Worm (Caenorhabditis elegans) whole organism, L4 larva: ENCODE results near the gene C26E6.12.
A peak's percentile ranks its signal among the peaks of the same experiment; 100 is the strongest.

Experiments
- F10B5.3 ChIP-seq: sonication (generic microtip); optimal IDR thresholded peaks from 2 replicates; lab custom pipeline; 2016; ENCODE audit warnings: mild to moderate bottlenecking, missing genetic modification characterization, missing compliant biosample characterization
- F37D6.2 ChIP-seq: sonication (generic microtip); optimal IDR thresholded peaks from 2 replicates; lab custom pipeline; 2016; ENCODE audit warnings: mild to moderate bottlenecking, missing genetic modification characterization, missing compliant biosample characterization
- T20F7.1 ChIP-seq: fragments of 200-800 bp; sonication (Bioruptor generic); optimal IDR thresholded peaks from 2 replicates; lab custom pipeline; 2018; ENCODE audit warnings: mild to moderate bottlenecking, missing genetic modification characterization, missing compliant biosample characterization
- Y48G9A.11 ChIP-seq: fragments of 200-800 bp; sonication (Bioruptor generic); IDR thresholded peaks from 2 replicates; pipeline ENCODE4 v1.3.6; 2022; ENCODE audit warnings: missing genetic modification reagents, missing genetic modification characterization, missing compliant biosample characterization
- Y5F2A.4 ChIP-seq: fragments of 200-800 bp; sonication (Bioruptor generic); optimal IDR thresholded peaks from 2 replicates; lab custom pipeline; 2018; ENCODE audit warnings: mild to moderate bottlenecking, missing genetic modification characterization, missing compliant biosample characterization
- Y75B8A.6 ChIP-seq: fragments of 200-800 bp; sonication (Bioruptor generic); IDR thresholded peaks from 2 replicates; pipeline ENCODE4 v1.3.6; 2022; ENCODE audit warnings: missing genetic modification reagents, missing genetic modification characterization, missing compliant biosample characterization
- aly-2 ChIP-seq: sonication (generic microtip); optimal IDR thresholded peaks from 2 replicates; lab custom pipeline; 2018; ENCODE audit warnings: missing biosample characterization, missing genetic modification characterization
- ama-1 ChIP-seq: fragments of 150-350 bp; optimal IDR thresholded peaks from 2 replicates; lab custom pipeline; 2014; ENCODE audit warnings: inconsistent platforms, mixed read lengths
- ceh-20 ChIP-seq: fragments of 200-800 bp; sonication (Bioruptor generic); IDR thresholded peaks from 2 replicates; pipeline ENCODE4 v1.3.6; 2022; ENCODE audit warnings: missing genetic modification reagents, missing genetic modification characterization, missing compliant biosample characterization
- ceh-62 ChIP-seq: sonication (generic microtip); optimal IDR thresholded peaks from 2 replicates; lab custom pipeline; 2017; ENCODE audit warnings: missing biosample characterization, missing genetic modification characterization
- ceh-82 ChIP-seq: sonication (generic microtip); optimal IDR thresholded peaks from 2 replicates; lab custom pipeline; 2017; ENCODE audit warnings: missing biosample characterization, missing genetic modification characterization
- ctbp-1 ChIP-seq: fragments of 200-800 bp; sonication (Bioruptor generic); IDR thresholded peaks from 2 replicates; pipeline ENCODE4 v1.3.6; 2022; ENCODE audit warnings: missing genetic modification reagents, missing genetic modification characterization, missing compliant biosample characterization
- daf-16 ChIP-seq, 3 experiments: sonication (generic microtip); optimal IDR thresholded peaks; 2 replicates each; lab custom pipeline; 2016 to 2017; ENCODE audit warnings: missing genetic modification characterization in 3 of 3, missing genetic modification reagents in 3 of 3, mild to moderate bottlenecking in 2 of 3, missing compliant biosample characterization in 2 of 3, missing biosample characterization in 1 of 3, moderate library complexity in 1 of 3
- daf-19 ChIP-seq: fragments of 200-800 bp; sonication (Bioruptor generic); conservative IDR thresholded peaks from 2 replicates; pipeline ENCODE4 v1.3.6; 2022; ENCODE audit warnings: missing genetic modification characterization, missing compliant biosample characterization
- dmd-6 ChIP-seq: fragments of 200-800 bp; sonication (Bioruptor generic); IDR thresholded peaks from 2 replicates; pipeline ENCODE4 v1.3.6; 2022; ENCODE audit warnings: missing genetic modification reagents, missing genetic modification characterization, missing compliant biosample characterization
- dmd-8 ChIP-seq: fragments of 200-800 bp; sonication (Bioruptor generic); IDR thresholded peaks from 2 replicates; pipeline ENCODE4 v1.3.6; 2022; ENCODE audit warnings: missing genetic modification characterization, missing compliant biosample characterization
- dmd-9 ChIP-seq: fragments of 200-800 bp; sonication (Bioruptor generic); IDR thresholded peaks from 2 replicates; pipeline ENCODE4 v1.3.6; 2022; ENCODE audit warnings: missing genetic modification reagents, missing genetic modification characterization, missing compliant biosample characterization
- duxl-1 ChIP-seq: sonication (generic microtip); optimal IDR thresholded peaks from 2 replicates; lab custom pipeline; 2016; ENCODE audit warnings: mild to moderate bottlenecking, missing genetic modification characterization, moderate library complexity, missing compliant biosample characterization; ENCODE audit not compliant: poor library complexity
- egl-27 ChIP-seq: sonication (generic microtip); optimal IDR thresholded peaks from 3 replicates; lab custom pipeline; 2017; ENCODE audit warnings: missing biosample characterization, missing genetic modification reagents, missing genetic modification characterization
- egl-43 ChIP-seq: fragments of 200-800 bp; sonication (Bioruptor generic); IDR thresholded peaks from 2 replicates; pipeline ENCODE4 v1.3.6; 2022; ENCODE audit warnings: missing genetic modification reagents, missing genetic modification characterization, missing compliant biosample characterization
- hif-1 ChIP-seq, 2 experiments: sonication (generic microtip); optimal IDR thresholded peaks; 2 replicates each; lab custom pipeline; 2016 to 2017; ENCODE audit warnings: missing compliant biosample characterization in 2 of 2, missing genetic modification characterization in 2 of 2, missing genetic modification reagents in 2 of 2, missing genotype in 2 of 2, mild to moderate bottlenecking in 1 of 2
- hmg-1.1 ChIP-seq: fragments of 200-800 bp; sonication (Bioruptor generic); IDR thresholded peaks from 2 replicates; pipeline ENCODE4 v1.3.6; 2022; ENCODE audit warnings: missing genetic modification reagents, missing genetic modification characterization, missing compliant biosample characterization
- lin-15B ChIP-seq: fragments of 150-350 bp; sonication (generic microtip); optimal IDR thresholded peaks from 3 replicates; lab custom pipeline; 2014; ENCODE audit warnings: missing biosample characterization, missing genetic modification characterization
- lin-29 ChIP-seq: fragments of 200-800 bp; sonication (Bioruptor generic); IDR thresholded peaks from 2 replicates; pipeline ENCODE4 v1.3.6; 2022; ENCODE audit warnings: missing genetic modification reagents, missing genetic modification characterization, missing compliant biosample characterization
- lin-38 ChIP-seq: fragments of 200-800 bp; sonication (Bioruptor generic); IDR thresholded peaks from 2 replicates; pipeline ENCODE4 v1.3.6; 2022; ENCODE audit warnings: missing genetic modification reagents, missing genetic modification characterization, missing compliant biosample characterization
- lsy-2 ChIP-seq, 2 experiments: fragments of 150-350 bp in 1 of 2; sonication (generic microtip) in 1 of 2; optimal IDR thresholded peaks; 2 replicates each; lab custom pipeline; 2014 to 2017; ENCODE audit warnings: missing biosample characterization in 2 of 2, missing genetic modification characterization in 2 of 2
- madf-5 ChIP-seq, 2 experiments: fragments of 200-800 bp; sonication (Bioruptor generic); IDR thresholded peaks; 2 replicates each; pipeline ENCODE4 v1.3.6; 2022; ENCODE audit warnings: missing compliant biosample characterization in 2 of 2, missing genetic modification characterization in 2 of 2
- mdl-1 ChIP-seq, 2 experiments: fragments of 150-350 bp in 1 of 2; sonication (generic microtip) in 1 of 2; optimal IDR thresholded peaks; 2 replicates each; lab custom pipeline; 2014 to 2017; ENCODE audit warnings: missing biosample characterization in 2 of 2, missing genetic modification characterization in 2 of 2
- mep-1 ChIP-seq: fragments of 150-350 bp; sonication (generic microtip); optimal IDR thresholded peaks from 3 replicates; lab custom pipeline; 2014; ENCODE audit warnings: missing biosample characterization, missing genetic modification characterization
- mes-2 ChIP-seq: sonication (generic microtip); optimal IDR thresholded peaks from 2 replicates; lab custom pipeline; 2016; ENCODE audit warnings: missing genotype, mild to moderate bottlenecking, missing genetic modification characterization, missing compliant biosample characterization; ENCODE audit not compliant: poor library complexity, severe bottlenecking
- mxl-3 ChIP-seq: fragments of 200-800 bp; sonication (Bioruptor generic); optimal IDR thresholded peaks from 2 replicates; lab custom pipeline; 2018; ENCODE audit warnings: mild to moderate bottlenecking, missing genetic modification characterization, missing compliant biosample characterization
- nhr-237 ChIP-seq: sonication (generic microtip); optimal IDR thresholded peaks from 2 replicates; lab custom pipeline; 2017; ENCODE audit warnings: missing biosample characterization, missing genetic modification characterization
- nhr-25 ChIP-seq: sonication (generic microtip); optimal IDR thresholded peaks from 2 replicates; lab custom pipeline; 2017; ENCODE audit warnings: missing genetic modification characterization, mild to moderate bottlenecking, missing compliant biosample characterization, antibody characterized with exemption, moderate library complexity, borderline replicate concordance; ENCODE audit not compliant: insufficient read depth
- nhr-28 ChIP-seq: fragments of 150-350 bp; optimal IDR thresholded peaks from 2 replicates; lab custom pipeline; 2014; ENCODE audit warnings: missing biosample characterization, missing genetic modification characterization
- nhr-42 ChIP-seq: fragments of 200-800 bp; sonication (Bioruptor generic); IDR thresholded peaks from 2 replicates; pipeline ENCODE4 v1.3.6; 2022; ENCODE audit warnings: missing genetic modification characterization, missing compliant biosample characterization
- nhr-48 ChIP-seq: sonication (generic microtip); optimal IDR thresholded peaks from 2 replicates; lab custom pipeline; 2016; ENCODE audit warnings: mild to moderate bottlenecking, missing genetic modification characterization, missing compliant biosample characterization
- nhr-6 ChIP-seq: fragments of 150-350 bp; optimal IDR thresholded peaks from 2 replicates; lab custom pipeline; 2014; ENCODE audit warnings: missing biosample characterization, missing genetic modification characterization
- pha-4 ChIP-seq, 2 experiments: fragments of 150-350 bp in 1 of 2; fragments of 200-800 bp in 1 of 2; sonication (Bioruptor generic) in 1 of 2; IDR thresholded peaks in 1 of 2; optimal IDR thresholded peaks in 1 of 2; 2 replicates each; pipeline versions ENCODE4 v1.3.6 to Lab custom; 2014 to 2022; ENCODE audit warnings: missing genetic modification characterization in 2 of 2, missing genetic modification reagents in 2 of 2, missing biosample characterization in 1 of 2, missing compliant biosample characterization in 1 of 2
- sdz-12 ChIP-seq: fragments of 200-800 bp; sonication (Bioruptor generic); optimal IDR thresholded peaks from 2 replicates; lab custom pipeline; 2018; ENCODE audit warnings: mild to moderate bottlenecking, missing genetic modification characterization, missing compliant biosample characterization
- snpc-1.2 ChIP-seq: fragments of 200-800 bp; sonication (Bioruptor generic); IDR thresholded peaks from 2 replicates; pipeline ENCODE4 v1.3.6; 2022; ENCODE audit warnings: missing genetic modification reagents, missing genetic modification characterization, missing compliant biosample characterization
- snpc-4 ChIP-seq: fragments of 150-350 bp; optimal IDR thresholded peaks from 2 replicates; lab custom pipeline; 2014; ENCODE audit warnings: missing biosample characterization, missing genetic modification characterization
- spr-1 ChIP-seq: sonication (generic microtip); optimal IDR thresholded peaks from 2 replicates; lab custom pipeline; 2016; ENCODE audit warnings: mild to moderate bottlenecking, missing genetic modification characterization, missing compliant biosample characterization
- tra-1 ChIP-seq: fragments of 200-800 bp; sonication (Bioruptor generic); IDR thresholded peaks from 2 replicates; pipeline ENCODE4 v1.3.6; 2022; ENCODE audit warnings: missing genetic modification reagents, missing genetic modification characterization, missing compliant biosample characterization
- unc-62 ChIP-seq, 3 experiments: fragments of 150-350 bp in 1 of 3; sonication (generic microtip); optimal IDR thresholded peaks in 2 of 3; peaks in 1 of 3; 1 replicate in 1 of 3; 2 replicates in 2 of 3; lab custom pipeline; 2014 to 2017; ENCODE audit warnings: missing biosample characterization in 3 of 3, missing genetic modification characterization in 3 of 3, missing genetic modification reagents in 3 of 3, missing genotype in 1 of 3
- zag-1 ChIP-seq: fragments of 150-350 bp; optimal IDR thresholded peaks from 2 replicates; lab custom pipeline; 2014; ENCODE audit warnings: missing biosample characterization, missing genetic modification characterization
- zip-2 ChIP-seq: fragments of 150-350 bp; optimal IDR thresholded peaks from 2 replicates; lab custom pipeline; 2014; ENCODE audit warnings: missing biosample characterization, missing genetic modification characterization

The C26E6.12 gene

ce11 chrIII:4962886-4963285 lies 30.8 kb upstream of the C26E6.12 start, which contains the start of gene C27F2.9 (continued):
- peak; percentile 68 for TF ChIP-seq spr-1 (tag; lab: Kevin White, UChicago)
- TF ChIP-seq pha-4 (GFP tag; IDR thresholded peaks at IDR 0.05; lab: Robert Waterston, UW) = peak; percentile 85
- TF ChIP-seq pha-4 (tag; optimal IDR thresholded peaks at IDR 0.05; lab: Kevin White, UChicago) = peak; percentile 86
- TF ChIP-seq lsy-2 (tag; optimal IDR thresholded peaks at IDR 0.05; lab: Kevin White, UChicago) = peak; percentile 56 to 92
- peak; percentile 77 for TF ChIP-seq ceh-20 (GFP tag; lab: Robert Waterston, UW)
- peak; percentile 95 for TF ChIP-seq mes-2 (tag; lab: Kevin White, UChicago)
- peak; percentile 36 for TF ChIP-seq lin-15B (tag; lab: Kevin White, UChicago)
- TF ChIP-seq T20F7.1 (GFP tag; lab: Kevin White, UChicago) = peak; percentile 83
- TF ChIP-seq nhr-42 (GFP tag; lab: Robert Waterston, UW) = peak; percentile 88
- TF ChIP-seq dmd-6 = peak; percentile 67
- TF ChIP-seq lin-38 (GFP tag; lab: Robert Waterston, UW) = peak; percentile 89
- TF ChIP-seq hmg-1.1 (GFP tag; lab: Robert Waterston, UW) = peak; percentile 82
- peak; percentile 22 for TF ChIP-seq ama-1 (lab: Kevin White, UChicago)
- peak in 1 of 2 experiments; percentile 62 for TF ChIP-seq daf-16 (GFP tag; optimal IDR thresholded peaks at IDR 0.05; lab: Kevin White, UChicago)
- peak; percentile 75 for TF ChIP-seq daf-16 (tag; optimal IDR thresholded peaks at IDR 0.05; lab: Kevin White, UChicago)
- TF ChIP-seq snpc-4 (tag; lab: Kevin White, UChicago) = no peak
- TF ChIP-seq mep-1 (tag; lab: Kevin White, UChicago) = peak; percentile 88
- no peak for TF ChIP-seq lin-29 (GFP tag; lab: Robert Waterston, UW)
- TF ChIP-seq tra-1 (GFP tag; lab: Robert Waterston, UW) = peak; percentile 54; the same call in 1 of the 2 replicates
- peak in 1 of 2 experiments; percentile 44; a peak in 1 of 4 replicates for TF ChIP-seq madf-5 (GFP tag; IDR thresholded peaks at IDR 0.05; lab: Robert Waterston, UW)
- peak; percentile 32; the same call in 1 of the 2 replicates for TF ChIP-seq ctbp-1 (GFP tag; lab: Robert Waterston, UW)
- no peak for TF ChIP-seq ceh-62 (tag; lab: Kevin White, UChicago)
- peak; percentile 82 for TF ChIP-seq nhr-6
- TF ChIP-seq nhr-237 (tag; lab: Kevin White, UChicago) = no peak
- TF ChIP-seq zip-2 (tag; lab: Kevin White, UChicago) = peak; percentile 31
- TF ChIP-seq mxl-3 = no peak
- peak in 1 of 2 experiments; percentile 2 for TF ChIP-seq mdl-1 (tag; optimal IDR thresholded peaks at IDR 0.05; lab: Kevin White, UChicago)
- TF ChIP-seq F10B5.3 (tag; lab: Kevin White, UChicago) = peak; percentile 56
- TF ChIP-seq hif-1 (tag; optimal IDR thresholded peaks at IDR 0.05; lab: Kevin White, UChicago) = peak; percentile 40 to 58
- TF ChIP-seq Y5F2A.4 (GFP tag; lab: Kevin White, UChicago) = no peak
- TF ChIP-seq nhr-25 (tag; lab: Kevin White, UChicago) = peak; percentile 70
- TF ChIP-seq nhr-28 (tag; lab: Kevin White, UChicago) = no peak
- TF ChIP-seq Y75B8A.6 (GFP tag; lab: Robert Waterston, UW) = no peak
- TF ChIP-seq dmd-9 = peak; percentile 74; the same call in 1 of the 2 replicates
- peak; percentile 54 for TF ChIP-seq nhr-48 (tag; lab: Kevin White, UChicago)
- TF ChIP-seq F37D6.2 (tag; lab: Kevin White, UChicago) = peak; percentile 68

- no peak for TF ChIP-seq duxl-1 (tag; lab: Kevin White, UChicago)
- no peak for TF ChIP-seq aly-2
Observed at ce11 chrIII:4962393-4962792, 30.3 kb upstream of the C26E6.12 start, which contains the start of gene vps-22. Gene vps-22, minus strand, starts transcription at chrIII:4962493.

ce11 chrIII:4961281-4961680 lies 29.2 kb upstream of the C26E6.12 start:
- TF ChIP-seq Y48G9A.11 (GFP tag; lab: Robert Waterston, UW) (0 out of 2 replicates have a peak, but pooled peaks have one; percentile 18), nhr-6 (no peak), egl-43 (no peak), daf-19 (GFP tag; lab: Robert Waterston, UW) (no peak), duxl-1 (tag; lab: Kevin White, UChicago) (peak; percentile 0), unc-62 (GFP tag; optimal IDR thresholded peaks at IDR 0.05 in 1 of 2; lab: Kevin White, UChicago) (peak in 1 of 2 experiments; percentile 98), unc-62 (tag; optimal IDR thresholded peaks at IDR 0.05; lab: Kevin White, UChicago) (no peak), sdz-12 (GFP tag; lab: Kevin White, UChicago) (no peak), dmd-8 (GFP tag; lab: Robert Waterston, UW) (0 out of 2 replicates have a peak, but pooled peaks have one; percentile 16), Y75B8A.6 (GFP tag; lab: Robert Waterston, UW) (no peak), zag-1 (tag; lab: Kevin White, UChicago) (no peak), ceh-82 (tag; lab: Kevin White, UChicago) (no peak), ama-1 (lab: Kevin White, UChicago) (peak; percentile 18), snpc-1.2 (GFP tag; lab: Robert Waterston, UW) (no peak), egl-27 (tag; lab: Kevin White, UChicago) (no peak)
